Worm (Caenorhabditis elegans): ENCODE measurements around the gene ZK418.7.

Gene ZK418.7

ce11 chrIII:7064185-7064584, 16.4 kb downstream of the ZK418.7 start, which contains the start of gene R01H2.4:
TSS of gene R01H2.4 (minus strand) at chrIII:7064285.
- TF ChIP-seq snpc-4 (tag; optimal IDR thresholded peaks at IDR 0.05) = no peak
- no peak for TF ChIP-seq C34B4.2 (tag; optimal IDR thresholded peaks at IDR 0.05)
- no peak for TF ChIP-seq mep-1 (tag; optimal IDR thresholded peaks at IDR 0.05)
- no peak for TF ChIP-seq blmp-1 (tag; optimal IDR thresholded peaks at IDR 0.05)
- no peak for TF ChIP-seq snu-23 (GFP tag; optimal IDR thresholded peaks at IDR 0.05)
- TF ChIP-seq nhr-20 (tag; optimal IDR thresholded peaks at IDR 0.05) = no peak
- no peak for TF ChIP-seq ces-1 (GFP tag; optimal IDR thresholded peaks at IDR 0.05)
- no peak for TF ChIP-seq lin-14 (GFP tag; optimal IDR thresholded peaks at IDR 0.05)
- no peak for TF ChIP-seq ceh-63 (GFP tag; optimal IDR thresholded peaks at IDR 0.05)
- no peak for TF ChIP-seq grh-1 (GFP tag; IDR thresholded peaks at IDR 0.05)
- TF ChIP-seq lin-13 (GFP tag; optimal IDR thresholded peaks at IDR 0.05) = no peak
- TF ChIP-seq pax-3 (tag; optimal IDR thresholded peaks at IDR 0.05) = no peak

- TF ChIP-seq vab-15 (tag; optimal IDR thresholded peaks at IDR 0.05) = no peak
- TF ChIP-seq aha-1 (tag; optimal IDR thresholded peaks at IDR 0.05) = no peak
- TF ChIP-seq lin-15B (tag; optimal IDR thresholded peaks at IDR 0.05) = no peak
- TF ChIP-seq zag-1 (tag; optimal IDR thresholded peaks at IDR 0.05) = no peak
Observed at ce11 chrIII:7063061-7063460, 17.5 kb downstream of the ZK418.7 start.

ce11 chrIII:7062580-7062979, 18.0 kb downstream of the ZK418.7 start, which contains the start of gene R01H2.1:
TSS of gene R01H2.1 (plus strand) at chrIII:7062880.
- TF ChIP-seq ztf-4 (tag; optimal IDR thresholded peaks at IDR 0.05) = no peak
- no peak for TF ChIP-seq Y116A8C.19 (tag; optimal IDR thresholded peaks at IDR 0.05; ENCODE audit: borderline replicate concordance)

ce11 chrIII:7060531-7061095, 20.0 kb downstream of the ZK418.7 start, which contains the start of gene egg-2:
TSS of gene egg-2 (minus strand) at chrIII:7060583.
- TF ChIP-seq unc-62 (GFP tag; optimal IDR thresholded peaks at IDR 0.05) = no peak
- TF ChIP-seq hlh-4 (tag; optimal IDR thresholded peaks at IDR 0.05) = no peak
- no peak for TF ChIP-seq Y116A8C.19 (tag; optimal IDR thresholded peaks at IDR 0.05; ENCODE audit: borderline replicate concordance)
- TF ChIP-seq mdl-1 (tag; optimal IDR thresholded peaks at IDR 0.05) = no peak
- no peak for TF ChIP-seq tlp-1 (tag; optimal IDR thresholded peaks at IDR 0.05)
- TF ChIP-seq unc-86 (tag; optimal IDR thresholded peaks at IDR 0.05) = no peak
- TF ChIP-seq lsy-2 (tag; optimal IDR thresholded peaks at IDR 0.05) = no peak
- TF ChIP-seq nhr-20 (tag; optimal IDR thresholded peaks at IDR 0.05) = no peak

ce11 chrIII:7056241-7056640, 24.3 kb downstream of the ZK418.7 start, which contains the start of gene R01H2.2:
TSS of gene R01H2.2 (plus strand) at chrIII:7056541.
- TF ChIP-seq nhr-19 (GFP tag; conservative IDR thresholded peaks at IDR 0.05) (no peak), sox-4 (tag; optimal IDR thresholded peaks at IDR 0.05) (no peak), unc-130 (tag; optimal IDR thresholded peaks at IDR 0.05) (no peak), ceh-82 (tag; optimal IDR thresholded peaks at IDR 0.05) (no peak), tbx-2 (tag; optimal IDR thresholded peaks at IDR 0.05) (no peak), lin-15B (tag; optimal IDR thresholded peaks at IDR 0.05) (no peak), sup-37 (GFP tag; optimal IDR thresholded peaks at IDR 0.05) (no peak), hlh-4 (tag; optimal IDR thresholded peaks at IDR 0.05) (no peak), efl-3 (GFP tag; optimal IDR thresholded peaks at IDR 0.05) (no peak), isw-1 (GFP tag; IDR thresholded peaks at IDR 0.05) (no peak), hpl-2 (GFP tag; optimal IDR thresholded peaks at IDR 0.05) (no peak), nhr-11 (tag; optimal IDR thresholded peaks at IDR 0.05) (no peak), xbp-1 (tag; optimal IDR thresholded peaks at IDR 0.05) (no peak), nhr-85 (tag) (no peak), C04F5.9 (tag; optimal IDR thresholded peaks at IDR 0.05) (no peak), tlp-1 (tag; optimal IDR thresholded peaks at IDR 0.05) (no peak), rnt-1 (tag; optimal IDR thresholded peaks at IDR 0.05) (no peak), vab-15 (tag; optimal IDR thresholded peaks at IDR 0.05) (no peak)
